Worm (Caenorhabditis elegans): ENCODE measurements around the gene hpo-26.

ce11 chrV:6485109-6485508 is 47.8 kb downstream of the hpo-26 start:
- TF ChIP-seq klf-2 (GFP tag; conservative IDR thresholded peaks at IDR 0.05) (no peak), ref-1 (GFP tag; conservative IDR thresholded peaks at IDR 0.05) (no peak), tab-1 (GFP tag; IDR thresholded peaks at IDR 0.05) (no peak), flt-1 (GFP tag; IDR thresholded peaks at IDR 0.05) (no peak), ztf-29 (GFP tag; IDR thresholded peaks at IDR 0.05) (no peak), ztf-23 (GFP tag; IDR thresholded peaks at IDR 0.05) (no peak)

All from whole organism, midembryonic.